Fruit fly (Drosophila melanogaster) whole organism, embryonic: ENCODE measurements around the gene CG10431.

Experiments used
- CG10147 ChIP-seq: fragments of 200-800 bp; sonication (Bioruptor generic); optimal IDR thresholded peaks from 2 replicates; lab custom pipeline; 2019; ENCODE audit warnings: missing biosample characterization, mild to moderate bottlenecking, missing genetic modification characterization, moderate library complexity
- CG10321 ChIP-seq: fragments of 200-800 bp; sonication (Bioruptor generic); IDR thresholded peaks from 2 replicates; pipeline ENCODE4 v1.3.6; 2022; ENCODE audit warnings: missing biosample characterization, missing genetic modification characterization
- CG10366 ChIP-seq: fragments of 200-800 bp; sonication (Bioruptor generic); IDR thresholded peaks from 2 replicates; pipeline ENCODE4 v1.3.6; 2022; ENCODE audit warnings: missing biosample characterization, missing genetic modification characterization
- CG11398 ChIP-seq: fragments of 200-800 bp; sonication (Bioruptor generic); optimal IDR thresholded peaks from 2 replicates; lab custom pipeline; 2016; ENCODE audit warnings: missing biosample characterization, missing genetic modification characterization
- CG11456 ChIP-seq: fragments of 200-800 bp; sonication (Bioruptor generic); IDR thresholded peaks from 3 replicates; pipeline ENCODE4 v1.3.6; 2022; ENCODE audit warnings: missing biosample characterization, missing genetic modification characterization
- CG12299 ChIP-seq: fragments of 200-800 bp; sonication (Bioruptor generic); optimal IDR thresholded peaks from 2 replicates; lab custom pipeline; 2018; ENCODE audit warnings: missing biosample characterization, mild to moderate bottlenecking, missing genetic modification characterization
- CG12659 ChIP-seq: fragments of 200-800 bp; sonication (Bioruptor generic); optimal IDR thresholded peaks from 3 replicates; lab custom pipeline; 2017; ENCODE audit warnings: mild to moderate bottlenecking, missing biosample characterization, missing genetic modification reagents, missing genetic modification characterization
- CG17802 ChIP-seq: fragments of 200-800 bp; sonication (Bioruptor generic); optimal IDR thresholded peaks from 2 replicates; lab custom pipeline; 2018; ENCODE audit warnings: missing biosample characterization, mild to moderate bottlenecking, missing genetic modification characterization, moderate library complexity
- CG18599 ChIP-seq: fragments of 200-800 bp; sonication (Bioruptor generic); optimal IDR thresholded peaks from 3 replicates; lab custom pipeline; 2017; ENCODE audit warnings: missing biosample characterization, missing genetic modification characterization, mild to moderate bottlenecking, moderate library complexity, missing genetic modification reagents
- CG30431 ChIP-seq: fragments of 200-800 bp; sonication (Bioruptor generic); optimal IDR thresholded peaks from 2 replicates; lab custom pipeline; 2017; ENCODE audit warnings: missing biosample characterization, missing genetic modification characterization
- CG4328 ChIP-seq: fragments of 200-800 bp; sonication (Bioruptor generic); optimal IDR thresholded peaks from 3 replicates; lab custom pipeline; 2017; ENCODE audit warnings: missing biosample characterization, missing genetic modification reagents, missing genetic modification characterization
- CG7372 ChIP-seq: fragments of 200-800 bp; sonication (Bioruptor generic); IDR thresholded peaks from 2 replicates; pipeline ENCODE4 v1.3.6; 2022; ENCODE audit warnings: missing biosample characterization, missing genetic modification characterization
- CG7556 ChIP-seq: fragments of 200-800 bp; sonication (Bioruptor generic); optimal IDR thresholded peaks from 2 replicates; lab custom pipeline; 2017; ENCODE audit warnings: missing biosample characterization, mild to moderate bottlenecking, missing genetic modification characterization
- CG7987 ChIP-seq: fragments of 200-800 bp; sonication (Bioruptor generic); optimal IDR thresholded peaks from 2 replicates; lab custom pipeline; 2018; ENCODE audit warnings: missing biosample characterization, mild to moderate bottlenecking, missing genetic modification characterization, moderate library complexity
- CG8944 ChIP-seq: fragments of 200-800 bp; sonication (Bioruptor generic); optimal IDR thresholded peaks from 3 replicates; lab custom pipeline; 2016; ENCODE audit warnings: missing biosample characterization, missing genetic modification characterization
- D19A ChIP-seq: fragments of 200-800 bp; optimal IDR thresholded peaks from 3 replicates; lab custom pipeline; 2019; ENCODE audit warnings: missing biosample characterization, mild to moderate bottlenecking, missing genetic modification characterization, moderate library complexity
- E2f1 ChIP-seq: fragments of 200-800 bp; sonication (Bioruptor generic); IDR thresholded peaks from 2 replicates; pipeline ENCODE4 v1.3.6; 2022; ENCODE audit warnings: missing biosample characterization, missing genetic modification characterization
- Gug ChIP-seq: fragments of 200-800 bp; sonication (Bioruptor generic); IDR thresholded peaks from 4 replicates; pipeline ENCODE4 v1.3.6; 2022; ENCODE audit warnings: missing biosample characterization, missing genetic modification characterization
- Lhr ChIP-seq: fragments of 200-800 bp; sonication (Bioruptor generic); optimal IDR thresholded peaks from 3 replicates; lab custom pipeline; 2017; ENCODE audit warnings: mild to moderate bottlenecking, missing biosample characterization, missing genetic modification reagents, missing genetic modification characterization
- Max ChIP-seq: fragments of 200-800 bp; sonication (Bioruptor generic); optimal IDR thresholded peaks from 2 replicates; lab custom pipeline; 2016; ENCODE audit warnings: missing biosample characterization, mild to moderate bottlenecking, missing genetic modification characterization
- Myb ChIP-seq: fragments of 200-800 bp; sonication (Bioruptor generic); optimal IDR thresholded peaks from 2 replicates; lab custom pipeline; 2016; ENCODE audit warnings: missing biosample characterization, missing genetic modification characterization
- NfI ChIP-seq: fragments of 200-800 bp; sonication (Bioruptor generic); optimal IDR thresholded peaks from 3 replicates; lab custom pipeline; 2018; ENCODE audit warnings: missing biosample characterization, mild to moderate bottlenecking, missing genetic modification characterization, moderate library complexity
- Optix ChIP-seq: fragments of 200-800 bp; sonication (Bioruptor generic); IDR thresholded peaks from 3 replicates; pipeline ENCODE4 v1.3.6; 2022; ENCODE audit warnings: missing biosample characterization, missing genetic modification characterization
- Rfx ChIP-seq: fragments of 200-800 bp; sonication (Bioruptor generic); IDR thresholded peaks from 2 replicates; pipeline ENCODE4 v1.3.6; 2022; ENCODE audit warnings: missing biosample characterization, missing genetic modification characterization
- Tbp ChIP-seq: fragments of >200 bp; optimal IDR thresholded peaks from 2 replicates; lab custom pipeline; 2018; ENCODE audit warnings: missing biosample characterization, missing genetic modification characterization
- Xrp1 ChIP-seq: fragments of 200-800 bp; sonication (Bioruptor generic); IDR thresholded peaks from 2 replicates; pipeline ENCODE4 v1.3.6; 2022; ENCODE audit warnings: missing biosample characterization, missing genetic modification characterization
- al ChIP-seq: fragments of 200-800 bp; sonication (Bioruptor generic); IDR thresholded peaks from 2 replicates; pipeline ENCODE4 v1.3.6; 2022; ENCODE audit warnings: missing biosample characterization, missing genetic modification characterization
- ash1 ChIP-seq: fragments of 200-800 bp; sonication (Bioruptor generic); optimal IDR thresholded peaks from 2 replicates; lab custom pipeline; 2018; ENCODE audit warnings: missing biosample characterization, mild to moderate bottlenecking, missing genetic modification characterization
- bcd ChIP-seq: fragments of 200-800 bp; sonication (Bioruptor generic); optimal IDR thresholded peaks from 2 replicates; lab custom pipeline; 2017; ENCODE audit warnings: missing biosample characterization, mild to moderate bottlenecking, missing genetic modification characterization
- chn ChIP-seq: fragments of 200-800 bp; sonication (Bioruptor generic); optimal IDR thresholded peaks from 2 replicates; lab custom pipeline; 2016; ENCODE audit warnings: missing biosample characterization, missing genetic modification characterization
- crol ChIP-seq: fragments of 200-800 bp; sonication (Bioruptor generic); IDR thresholded peaks from 2 replicates; pipeline ENCODE4 v1.3.6; 2022; ENCODE audit warnings: missing biosample characterization, missing genetic modification characterization
- danr ChIP-seq: fragments of 200-800 bp; sonication (Bioruptor generic); IDR thresholded peaks from 2 replicates; pipeline ENCODE4 v1.3.6; 2022; ENCODE audit warnings: missing biosample characterization, missing genetic modification characterization
- dati ChIP-seq: fragments of 200-800 bp; sonication (Bioruptor generic); IDR thresholded peaks from 2 replicates; pipeline ENCODE4 v1.3.6; 2022; ENCODE audit warnings: missing biosample characterization, missing genetic modification characterization
- dimm ChIP-seq: fragments of 200-800 bp; sonication (Bioruptor generic); IDR thresholded peaks from 2 replicates; pipeline ENCODE4 v1.3.6; 2022; ENCODE audit warnings: missing biosample characterization, missing genetic modification characterization
- gcm ChIP-seq: fragments of 200-800 bp; sonication (Bioruptor generic); optimal IDR thresholded peaks from 2 replicates; lab custom pipeline; 2019; ENCODE audit warnings: missing biosample characterization, mild to moderate bottlenecking, missing genetic modification characterization, moderate library complexity
- gcm2 ChIP-seq: fragments of 200-800 bp; sonication (Bioruptor generic); optimal IDR thresholded peaks from 2 replicates; lab custom pipeline; 2016; ENCODE audit warnings: missing biosample characterization, missing genetic modification characterization
- gfzf ChIP-seq: fragments of 200-800 bp; sonication (Bioruptor generic); optimal IDR thresholded peaks from 2 replicates; lab custom pipeline; 2016; ENCODE audit warnings: missing biosample characterization, mild to moderate bottlenecking, missing genetic modification characterization, moderate library complexity
- grau ChIP-seq: fragments of 200-800 bp; optimal IDR thresholded peaks from 3 replicates; lab custom pipeline; 2019; ENCODE audit warnings: missing biosample characterization, mild to moderate bottlenecking, missing genetic modification characterization, moderate library complexity
- gt ChIP-seq: fragments of 200-800 bp; sonication (Bioruptor generic); IDR thresholded peaks from 2 replicates; pipeline ENCODE4 v1.3.6; 2022; ENCODE audit warnings: missing biosample characterization, missing genetic modification characterization
- her ChIP-seq: fragments of 200-800 bp; sonication (Bioruptor generic); optimal IDR thresholded peaks from 2 replicates; lab custom pipeline; 2016; ENCODE audit warnings: missing biosample characterization, missing genetic modification characterization
- insv ChIP-seq, 2 experiments: fragments of 200-800 bp; sonication (Bioruptor generic); optimal IDR thresholded peaks; 3 replicates each; lab custom pipeline; 2016 to 2018; ENCODE audit warnings: missing biosample characterization in 2 of 2, missing genetic modification characterization in 2 of 2
- lab ChIP-seq: fragments of 200-800 bp; sonication (Bioruptor generic); optimal IDR thresholded peaks from 3 replicates; lab custom pipeline; 2017; ENCODE audit warnings: missing biosample characterization, missing genetic modification characterization, mild to moderate bottlenecking, moderate library complexity, missing genetic modification reagents
- lmd ChIP-seq: fragments of 200-800 bp; sonication (Bioruptor generic); IDR thresholded peaks from 2 replicates; pipeline ENCODE4 v1.3.6; 2022; ENCODE audit warnings: missing biosample characterization, missing genetic modification characterization
- nau ChIP-seq: fragments of 200-800 bp; sonication (Bioruptor generic); optimal IDR thresholded peaks from 3 replicates; lab custom pipeline; 2017; ENCODE audit warnings: missing biosample characterization, mild to moderate bottlenecking, missing genetic modification characterization, missing genetic modification reagents
- nerfin-2 ChIP-seq: fragments of 200-800 bp; sonication (Bioruptor generic); IDR thresholded peaks from 2 replicates; pipeline ENCODE4 v1.3.6; 2022; ENCODE audit warnings: missing biosample characterization, missing genetic modification characterization; ENCODE audit not compliant: partially characterized antibody
- pita ChIP-seq: fragments of 200-800 bp; sonication (Bioruptor generic); optimal IDR thresholded peaks from 2 replicates; lab custom pipeline; 2017; ENCODE audit warnings: missing biosample characterization, mild to moderate bottlenecking, missing genetic modification characterization
- rib ChIP-seq: fragments of 200-800 bp; sonication (Bioruptor generic); IDR thresholded peaks from 2 replicates; pipeline ENCODE4 v1.3.6; 2022; ENCODE audit warnings: missing biosample characterization, missing genetic modification characterization
- row ChIP-seq: fragments of 200-800 bp; sonication (Bioruptor generic); IDR thresholded peaks from 3 replicates; pipeline ENCODE4 v1.3.6; 2022; ENCODE audit warnings: missing biosample characterization, missing genetic modification characterization
- ssp ChIP-seq: fragments of 200-800 bp; sonication (Bioruptor generic); IDR thresholded peaks from 2 replicates; pipeline ENCODE4 v1.3.6; 2022; ENCODE audit warnings: missing biosample characterization, missing genetic modification characterization
- sug ChIP-seq: fragments of 200-800 bp; optimal IDR thresholded peaks from 2 replicates; lab custom pipeline; 2019; ENCODE audit warnings: missing biosample characterization, mild to moderate bottlenecking, missing genetic modification characterization, moderate library complexity
- tap ChIP-seq: fragments of 200-800 bp; optimal IDR thresholded peaks from 3 replicates; lab custom pipeline; 2019; ENCODE audit warnings: missing biosample characterization, mild to moderate bottlenecking, missing genetic modification characterization, moderate library complexity
- vfl ChIP-seq: fragments of 200-800 bp; sonication (Bioruptor generic); optimal IDR thresholded peaks from 2 replicates; lab custom pipeline; 2016; ENCODE audit warnings: missing biosample characterization, missing genetic modification characterization

Gene CG10431

DNA sequence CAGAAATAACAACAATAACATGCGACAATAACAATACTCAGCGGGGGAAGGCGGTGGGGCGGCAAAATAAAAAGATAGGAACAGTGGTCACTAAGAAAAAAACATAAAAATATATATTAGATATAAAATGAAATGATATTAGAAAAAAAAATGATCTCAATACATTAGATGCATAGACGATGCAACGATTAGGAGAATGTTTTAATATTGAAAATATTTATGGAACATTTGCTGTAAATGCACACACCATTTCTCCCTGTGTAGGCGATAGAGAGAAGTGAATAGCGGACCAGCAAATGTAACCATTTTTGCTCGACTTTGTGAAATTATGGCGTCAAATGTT, 8.3 kb upstream of the CG10431 start (continued):
- TF ChIP-seq Max (peak; percentile 69), Gug (GFP tag; lab: Robert Waterston, UW) (peak; percentile 81), E2f1 (peak; percentile 88), CG10321 (GFP tag; lab: Robert Waterston, UW) (peak; percentile 64), crol (GFP tag; lab: Robert Waterston, UW) (peak; percentile 81), danr (peak; percentile 74; the same call in 1 of the 2 replicates), grau (peak; percentile 88), gcm2 (peak; percentile 0), nau (GFP tag; lab: Kevin White, UChicago) (no peak), D19A (tag; lab: Kevin White, UChicago) (peak; percentile 37), sug (tag; lab: Kevin White, UChicago) (peak; percentile 87), CG4328 (GFP tag; lab: Kevin White, UChicago) (no peak), ssp (peak; percentile 80), CG7372 (peak; percentile 91), ash1 (GFP tag; lab: Kevin White, UChicago) (no peak), CG12299 (tag; lab: Kevin White, UChicago) (peak; percentile 68), gt (GFP tag; lab: Robert Waterston, UW) (no peak), vfl (GFP tag; lab: Kevin White, UChicago) (peak; percentile 19), CG30431 (GFP tag; lab: Kevin White, UChicago) (peak; percentile 8), lmd (GFP tag; lab: Robert Waterston, UW) (peak; percentile 94), rib (peak; percentile 97), Myb (GFP tag; lab: Kevin White, UChicago) (peak; percentile 13), lab (GFP tag; lab: Kevin White, UChicago) (peak; percentile 95), Lhr (GFP tag; lab: Kevin White, UChicago) (no peak), Xrp1 (GFP tag; lab: Robert Waterston, UW) (peak; percentile 86), gcm (GFP tag; lab: Kevin White, UChicago) (peak; percentile 26), row (GFP tag; lab: Robert Waterston, UW) (peak; percentile 95), CG7556 (GFP tag; lab: Kevin White, UChicago) (peak; percentile 62), her (no peak), bcd (GFP tag; lab: Kevin White, UChicago) (peak; percentile 75), CG11398 (GFP tag; lab: Kevin White, UChicago) (no peak), gfzf (GFP tag; lab: Kevin White, UChicago) (no peak), insv (GFP tag; optimal IDR thresholded peaks at IDR 0.05; lab: Kevin White, UChicago) (no peak), CG10147 (GFP tag; lab: Kevin White, UChicago) (peak; percentile 75), CG7987 (GFP tag; lab: Kevin White, UChicago) (peak; percentile 62), CG8944 (no peak), Rfx (GFP tag; lab: Robert Waterston, UW) (peak; percentile 98), pita (GFP tag; lab: Kevin White, UChicago) (no peak), nerfin-2 (GFP tag; lab: Robert Waterston, UW) (no peak), Optix (GFP tag; lab: Robert Waterston, UW) (0 out of 3 replicates have a peak, but pooled peaks have one; percentile 6), chn (GFP tag; lab: Kevin White, UChicago) (no peak), tap (tag; lab: Kevin White, UChicago) (peak; percentile 73), Tbp (no peak), dati (GFP tag; lab: Robert Waterston, UW) (0 out of 2 replicates have a peak, but pooled peaks have one; percentile 29), CG12659 (GFP tag; lab: Kevin White, UChicago) (peak; percentile 49), CG17802 (tag; lab: Kevin White, UChicago) (peak; percentile 49), CG11456 (GFP tag; lab: Robert Waterston, UW) (peak; percentile 94), CG10366 (GFP tag; lab: Robert Waterston, UW) (peak; percentile 88), dimm (GFP tag; lab: Robert Waterston, UW) (peak; percentile 52), al (GFP tag; lab: Robert Waterston, UW) (peak; percentile 94), NfI (GFP tag; lab: Kevin White, UChicago) (peak; percentile 73), CG18599 (GFP tag; lab: Kevin White, UChicago) (peak; percentile 93)
